Fruit fly (Drosophila melanogaster) whole organism, embryonic: ENCODE results near the gene Pp1-87B.

ENCODE experiments used
- Adf1 ChIP-seq: fragments of 200-800 bp; sonication (Bioruptor generic); IDR thresholded peaks from 2 replicates; pipeline ENCODE4 v1.3.6; 2022; ENCODE audit warnings: missing biosample characterization, missing genetic modification characterization
- Aef1 ChIP-seq: fragments of 200-800 bp; sonication (Bioruptor generic); IDR thresholded peaks from 3 replicates; pipeline ENCODE4 v1.3.6; 2022; ENCODE audit warnings: missing biosample characterization, missing genetic modification characterization
- CG12071 ChIP-seq: fragments of 200-800 bp; sonication (Bioruptor generic); optimal IDR thresholded peaks from 3 replicates; lab custom pipeline; 2018; ENCODE audit warnings: missing biosample characterization, mild to moderate bottlenecking, missing genetic modification characterization
- CG15269 ChIP-seq: fragments of 200-800 bp; sonication (Bioruptor generic); optimal IDR thresholded peaks from 2 replicates; lab custom pipeline; 2018; ENCODE audit warnings: missing biosample characterization, mild to moderate bottlenecking, missing genetic modification characterization, moderate library complexity
- CG15696 ChIP-seq: fragments of 200-800 bp; sonication (Bioruptor generic); optimal IDR thresholded peaks from 2 replicates; lab custom pipeline; 2019; ENCODE audit warnings: missing biosample characterization, mild to moderate bottlenecking, missing genetic modification characterization, moderate library complexity
- CG1832 ChIP-seq: fragments of 200-800 bp; sonication (Bioruptor generic); optimal IDR thresholded peaks from 2 replicates; lab custom pipeline; 2017; ENCODE audit warnings: missing biosample characterization, mild to moderate bottlenecking, missing genetic modification characterization, inconsistent platforms
- CG18764 ChIP-seq: fragments of 200-800 bp; sonication (Bioruptor generic); optimal IDR thresholded peaks from 3 replicates; lab custom pipeline; 2016; ENCODE audit warnings: missing biosample characterization, missing genetic modification characterization
- CG32767 ChIP-seq: fragments of 200-800 bp; sonication (Bioruptor generic); IDR thresholded peaks from 2 replicates; pipeline ENCODE4 v1.3.6; 2022; ENCODE audit warnings: missing biosample characterization, missing genetic modification characterization
- CG34224 ChIP-seq: fragments of 200-800 bp; sonication (Bioruptor generic); IDR thresholded peaks from 3 replicates; pipeline ENCODE4 v1.3.6; 2022; ENCODE audit warnings: missing biosample characterization, missing genetic modification characterization; ENCODE audit not compliant: partially characterized antibody
- CG3995 ChIP-seq: fragments of 200-800 bp; sonication (Bioruptor generic); optimal IDR thresholded peaks from 3 replicates; lab custom pipeline; 2016; ENCODE audit warnings: missing biosample characterization, missing genetic modification characterization
- CG4730 ChIP-seq: fragments of 200-800 bp; sonication (Bioruptor generic); IDR thresholded peaks from 2 replicates; pipeline ENCODE4 v1.3.6; 2022; ENCODE audit warnings: missing biosample characterization, missing genetic modification characterization
- CG6254 ChIP-seq: fragments of 200-800 bp; sonication (Bioruptor generic); optimal IDR thresholded peaks from 3 replicates; lab custom pipeline; 2017; ENCODE audit warnings: mild to moderate bottlenecking, missing biosample characterization, missing genetic modification reagents, missing genetic modification characterization
- CG6854 ChIP-seq: fragments of 200-800 bp; sonication (Bioruptor generic); optimal IDR thresholded peaks from 3 replicates; lab custom pipeline; 2017; ENCODE audit warnings: missing biosample characterization, mild to moderate bottlenecking, missing genetic modification characterization
- CG7987 ChIP-seq: fragments of 200-800 bp; sonication (Bioruptor generic); optimal IDR thresholded peaks from 2 replicates; lab custom pipeline; 2018; ENCODE audit warnings: missing biosample characterization, mild to moderate bottlenecking, missing genetic modification characterization, moderate library complexity
- Deaf1 ChIP-seq: fragments of 200-800 bp; optimal IDR thresholded peaks from 3 replicates; lab custom pipeline; 2019; ENCODE audit warnings: missing biosample characterization, mild to moderate bottlenecking, missing genetic modification characterization, moderate library complexity
- GATAe ChIP-seq: fragments of 200-800 bp; sonication (Bioruptor generic); conservative IDR thresholded peaks from 2 replicates; pipeline ENCODE4 v1.3.6; 2022; ENCODE audit warnings: missing biosample characterization, missing genetic modification characterization
- Hand ChIP-seq: fragments of 200-800 bp; sonication (Bioruptor generic); optimal IDR thresholded peaks from 2 replicates; lab custom pipeline; 2017; ENCODE audit warnings: mild to moderate bottlenecking, missing biosample characterization, missing genetic modification reagents, missing genetic modification characterization
- Jarid2 ChIP-seq: fragments of 200-800 bp; sonication (Bioruptor generic); optimal IDR thresholded peaks from 3 replicates; lab custom pipeline; 2017; ENCODE audit warnings: mild to moderate bottlenecking, missing biosample characterization, missing genetic modification reagents, missing genetic modification characterization
- Lpt ChIP-seq: fragments of >200 bp; optimal IDR thresholded peaks from 2 replicates; lab custom pipeline; 2018; ENCODE audit warnings: missing biosample characterization, missing genetic modification characterization
- MTF-1 ChIP-seq: fragments of 200-800 bp; sonication (Bioruptor generic); optimal IDR thresholded peaks from 2 replicates; lab custom pipeline; 2018; ENCODE audit warnings: missing biosample characterization, mild to moderate bottlenecking, missing genetic modification characterization, borderline replicate concordance
- Meics ChIP-seq: fragments of 200-800 bp; sonication (Bioruptor generic); optimal IDR thresholded peaks from 2 replicates; lab custom pipeline; 2017; ENCODE audit warnings: missing biosample characterization, mild to moderate bottlenecking, missing genetic modification characterization
- Nf-YB ChIP-seq: fragments of 200-800 bp; sonication (Bioruptor generic); optimal IDR thresholded peaks from 3 replicates; lab custom pipeline; 2019; ENCODE audit warnings: missing biosample characterization, mild to moderate bottlenecking, missing genetic modification characterization, moderate library complexity
- Nf-YC ChIP-seq: fragments of 200-800 bp; optimal IDR thresholded peaks from 3 replicates; lab custom pipeline; 2019; ENCODE audit warnings: missing biosample characterization, mild to moderate bottlenecking, missing genetic modification characterization, moderate library complexity
- Pdp1 ChIP-seq, 2 experiments: fragments of 200-800 bp; sonication (Bioruptor generic); optimal IDR thresholded peaks; 3 replicates each; lab custom pipeline; 2016; ENCODE audit warnings: missing biosample characterization in 2 of 2, missing genetic modification characterization in 2 of 2, mild to moderate bottlenecking in 1 of 2, moderate library complexity in 1 of 2
- amos ChIP-seq: fragments of 200-800 bp; sonication (Bioruptor generic); IDR thresholded peaks from 2 replicates; pipeline ENCODE4 v1.3.6; 2022; ENCODE audit warnings: missing biosample characterization, missing genetic modification characterization; ENCODE audit not compliant: partially characterized antibody
- ase ChIP-seq: fragments of 200-800 bp; sonication (Bioruptor generic); IDR thresholded peaks from 3 replicates; pipeline ENCODE4 v1.3.6; 2022; ENCODE audit warnings: missing biosample characterization, missing genetic modification characterization
- ash1 ChIP-seq: fragments of 200-800 bp; sonication (Bioruptor generic); optimal IDR thresholded peaks from 2 replicates; lab custom pipeline; 2018; ENCODE audit warnings: missing biosample characterization, mild to moderate bottlenecking, missing genetic modification characterization
- az2 ChIP-seq: fragments of 200-800 bp; sonication (Bioruptor generic); optimal IDR thresholded peaks from 3 replicates; lab custom pipeline; 2016; ENCODE audit warnings: missing biosample characterization, missing genetic modification characterization
- bsh ChIP-seq, 2 experiments: fragments of 200-800 bp; sonication (Bioruptor generic); optimal IDR thresholded peaks; 2 replicates each; lab custom pipeline; 2017 to 2018; ENCODE audit warnings: mild to moderate bottlenecking in 2 of 2, missing biosample characterization in 2 of 2, missing genetic modification characterization in 2 of 2, moderate library complexity in 1 of 2
- crol ChIP-seq: fragments of 200-800 bp; sonication (Bioruptor generic); IDR thresholded peaks from 2 replicates; pipeline ENCODE4 v1.3.6; 2022; ENCODE audit warnings: missing biosample characterization, missing genetic modification characterization
- ewg ChIP-seq: fragments of 200-800 bp; sonication (Bioruptor generic); optimal IDR thresholded peaks from 3 replicates; lab custom pipeline; 2017; ENCODE audit warnings: mild to moderate bottlenecking, missing biosample characterization, missing genetic modification reagents, missing genetic modification characterization
- fru ChIP-seq: fragments of >200 bp; optimal IDR thresholded peaks from 2 replicates; lab custom pipeline; 2017
- gcm ChIP-seq: fragments of 200-800 bp; sonication (Bioruptor generic); optimal IDR thresholded peaks from 2 replicates; lab custom pipeline; 2019; ENCODE audit warnings: missing biosample characterization, mild to moderate bottlenecking, missing genetic modification characterization, moderate library complexity
- gcm2 ChIP-seq: fragments of 200-800 bp; sonication (Bioruptor generic); optimal IDR thresholded peaks from 2 replicates; lab custom pipeline; 2016; ENCODE audit warnings: missing biosample characterization, missing genetic modification characterization
- gfzf ChIP-seq: fragments of 200-800 bp; sonication (Bioruptor generic); optimal IDR thresholded peaks from 2 replicates; lab custom pipeline; 2016; ENCODE audit warnings: missing biosample characterization, mild to moderate bottlenecking, missing genetic modification characterization, moderate library complexity
- grn ChIP-seq: fragments of 200-800 bp; sonication (Bioruptor generic); optimal IDR thresholded peaks from 3 replicates; lab custom pipeline; 2017; ENCODE audit warnings: missing biosample characterization, missing genetic modification characterization
- h ChIP-seq: fragments of >200 bp; optimal IDR thresholded peaks from 2 replicates; lab custom pipeline; 2017
- hkb ChIP-seq, 2 experiments: fragments of 200-800 bp in 1 of 2; fragments of >200 bp in 1 of 2; sonication (Bioruptor generic) in 1 of 2; IDR thresholded peaks in 1 of 2; optimal IDR thresholded peaks in 1 of 2; 2 replicates each; pipeline versions ENCODE4 v1.3.6 to Lab custom; 2017 to 2022; ENCODE audit warnings: missing biosample characterization in 1 of 2, missing genetic modification characterization in 1 of 2
- insv ChIP-seq, 2 experiments: fragments of 200-800 bp; sonication (Bioruptor generic); optimal IDR thresholded peaks; 3 replicates each; lab custom pipeline; 2016 to 2018; ENCODE audit warnings: missing biosample characterization in 2 of 2, missing genetic modification characterization in 2 of 2
- lmd ChIP-seq: fragments of 200-800 bp; sonication (Bioruptor generic); IDR thresholded peaks from 2 replicates; pipeline ENCODE4 v1.3.6; 2022; ENCODE audit warnings: missing biosample characterization, missing genetic modification characterization
- maf-S ChIP-seq: fragments of 200-800 bp; sonication (Bioruptor generic); optimal IDR thresholded peaks from 2 replicates; lab custom pipeline; 2016; ENCODE audit warnings: missing biosample characterization, missing genetic modification characterization
- peb ChIP-seq: fragments of 200-800 bp; sonication (Bioruptor generic); IDR thresholded peaks from 2 replicates; pipeline ENCODE4 v1.3.6; 2022; ENCODE audit warnings: missing biosample characterization, missing genetic modification characterization
- pros ChIP-seq: fragments of 200-800 bp; sonication (Bioruptor generic); optimal IDR thresholded peaks from 3 replicates; lab custom pipeline; 2019; ENCODE audit warnings: missing biosample characterization, mild to moderate bottlenecking, missing genetic modification characterization, moderate library complexity
- ranshi ChIP-seq: fragments of 200-800 bp; sonication (Bioruptor generic); IDR thresholded peaks from 2 replicates; pipeline ENCODE4 v1.3.6; 2022; ENCODE audit warnings: missing biosample characterization, missing genetic modification characterization
- row ChIP-seq: fragments of 200-800 bp; sonication (Bioruptor generic); IDR thresholded peaks from 3 replicates; pipeline ENCODE4 v1.3.6; 2022; ENCODE audit warnings: missing biosample characterization, missing genetic modification characterization
- seq ChIP-seq: fragments of 200-800 bp; sonication (Bioruptor generic); IDR thresholded peaks from 2 replicates; pipeline ENCODE4 v1.3.6; 2022; ENCODE audit warnings: missing biosample characterization, missing genetic modification characterization
- trh ChIP-seq: fragments of 200-800 bp; sonication (Bioruptor generic); optimal IDR thresholded peaks from 2 replicates; lab custom pipeline; 2016; ENCODE audit warnings: missing biosample characterization, missing genetic modification characterization
- tx ChIP-seq: fragments of 200-800 bp; sonication (Bioruptor generic); optimal IDR thresholded peaks from 2 replicates; lab custom pipeline; 2016; ENCODE audit warnings: missing biosample characterization, missing genetic modification characterization
- z ChIP-seq: fragments of 200-800 bp; sonication (Bioruptor generic); IDR thresholded peaks from 3 replicates; pipeline ENCODE4 v1.3.6; 2022; ENCODE audit warnings: missing biosample characterization, missing genetic modification characterization
- zf30C ChIP-seq: fragments of 200-800 bp; sonication (Bioruptor generic); optimal IDR thresholded peaks from 3 replicates; lab custom pipeline; 2018; ENCODE audit warnings: missing biosample characterization, mild to moderate bottlenecking, missing genetic modification characterization

Pp1-87B gene

dm6 chr3R:12439401-12440143 lies 13.9 kb upstream of the Pp1-87B start, which contains the start of gene Desat1 (continued):
- TF ChIP-seq Nf-YB (no peak), crol (no peak), trh (GFP tag; lab: Kevin White, UChicago) (no peak), insv (GFP tag; optimal IDR thresholded peaks at IDR 0.05; lab: Kevin White, UChicago) (peak; percentile 86 to 97), Deaf1 (no peak), CG12071 (GFP tag; lab: Kevin White, UChicago) (no peak), grn (GFP tag; lab: Kevin White, UChicago) (no peak), CG18764 (no peak), Pdp1 (GFP tag; optimal IDR thresholded peaks at IDR 0.05; lab: Kevin White, UChicago) (peak in 1 of 2 experiments; percentile 60), CG6854 (GFP tag; lab: Kevin White, UChicago) (no peak), Hand (GFP tag; lab: Kevin White, UChicago) (no peak), seq (GFP tag; lab: Robert Waterston, UW) (no peak), Lpt (no peak), Aef1 (GFP tag; lab: Robert Waterston, UW) (no peak), Nf-YC (tag; lab: Kevin White, UChicago) (no peak), hkb (optimal IDR thresholded peaks at IDR 0.05; lab: Kevin White, UChicago) (no peak), hkb (GFP tag; IDR thresholded peaks at IDR 0.05; lab: Robert Waterston, UW) (no peak), gfzf (GFP tag; lab: Kevin White, UChicago) (peak; percentile 34), ash1 (no peak), zf30C (GFP tag; lab: Kevin White, UChicago) (no peak), tx (GFP tag; lab: Kevin White, UChicago) (no peak), CG34224 (GFP tag; lab: Robert Waterston, UW) (peak; percentile 94), z (no peak), Jarid2 (GFP tag; lab: Kevin White, UChicago) (no peak), Meics (GFP tag; lab: Kevin White, UChicago) (no peak), ewg (GFP tag; lab: Kevin White, UChicago) (no peak), CG32767 (no peak), h (lab: Kevin White, UChicago) (no peak), row (GFP tag; lab: Robert Waterston, UW) (peak; percentile 60), CG15696 (tag; lab: Kevin White, UChicago) (no peak), lmd (GFP tag; lab: Robert Waterston, UW) (no peak), ase (GFP tag; lab: Robert Waterston, UW) (no peak), fru (lab: Kevin White, UChicago) (no peak), CG4730 (no peak), gcm (peak; percentile 27), CG15269 (no peak), ranshi (GFP tag; lab: Robert Waterston, UW) (no peak), MTF-1 (GFP tag; lab: Kevin White, UChicago) (no peak), maf-S (GFP tag; lab: Kevin White, UChicago) (no peak), GATAe (GFP tag; lab: Robert Waterston, UW) (no peak), CG3995 (GFP tag; lab: Kevin White, UChicago) (peak; percentile 19), pros (GFP tag; lab: Kevin White, UChicago) (no peak), peb (GFP tag; lab: Robert Waterston, UW) (no peak), Adf1 (no peak), CG7987 (GFP tag; lab: Kevin White, UChicago) (peak; percentile 80), gcm2 (no peak), az2 (GFP tag; lab: Kevin White, UChicago) (no peak), bsh (GFP tag; optimal IDR thresholded peaks at IDR 0.05; lab: Kevin White, UChicago) (no peak), CG6254 (no peak), CG1832 (GFP tag; lab: Kevin White, UChicago) (no peak), amos (GFP tag; lab: Robert Waterston, UW) (peak; percentile 93; the same call in 1 of the 2 replicates)
